Fruit fly (Drosophila melanogaster) whole organism, prepupa: ENCODE results near the gene CG9166.

Source experiments
- CG10669 ChIP-seq: fragments of 200-800 bp; sonication (Bioruptor generic); optimal IDR thresholded peaks from 3 replicates; lab custom pipeline; 2018; ENCODE audit warnings: missing biosample characterization, mild to moderate bottlenecking, missing genetic modification characterization, moderate library complexity
- CG8319 ChIP-seq: fragments of 200-800 bp; sonication (Bioruptor generic); optimal IDR thresholded peaks from 3 replicates; lab custom pipeline; 2016; ENCODE audit warnings: missing biosample characterization, missing genetic modification characterization
- Ets21C ChIP-seq: fragments of 200-800 bp; sonication (Bioruptor generic); optimal IDR thresholded peaks from 3 replicates; lab custom pipeline; 2016; ENCODE audit warnings: missing biosample characterization, missing genetic modification characterization
- Ets96B ChIP-seq: fragments of 200-800 bp; optimal IDR thresholded peaks from 2 replicates; lab custom pipeline; 2019; ENCODE audit warnings: missing biosample characterization, mild to moderate bottlenecking, missing genetic modification characterization, moderate library complexity
- Gug ChIP-seq: fragments of 200-800 bp; sonication (Bioruptor generic); IDR thresholded peaks from 2 replicates; pipeline ENCODE4 v1.3.6; 2022; ENCODE audit warnings: missing biosample characterization, missing genetic modification characterization
- acj6 ChIP-seq: fragments of 200-800 bp; sonication (Bioruptor generic); optimal IDR thresholded peaks from 3 replicates; lab custom pipeline; 2016; ENCODE audit warnings: missing biosample characterization, missing genetic modification characterization
- dsx ChIP-seq: fragments of 200-800 bp; optimal IDR thresholded peaks from 3 replicates; lab custom pipeline; 2019; ENCODE audit warnings: missing biosample characterization, mild to moderate bottlenecking, missing genetic modification characterization, moderate library complexity; ENCODE audit not compliant: poor library complexity, severe bottlenecking
- fkh ChIP-seq: fragments of 200-800 bp; sonication (Bioruptor generic); optimal IDR thresholded peaks from 3 replicates; lab custom pipeline; 2017; ENCODE audit warnings: missing biosample characterization, mild to moderate bottlenecking, missing genetic modification characterization, moderate library complexity

DNA sequence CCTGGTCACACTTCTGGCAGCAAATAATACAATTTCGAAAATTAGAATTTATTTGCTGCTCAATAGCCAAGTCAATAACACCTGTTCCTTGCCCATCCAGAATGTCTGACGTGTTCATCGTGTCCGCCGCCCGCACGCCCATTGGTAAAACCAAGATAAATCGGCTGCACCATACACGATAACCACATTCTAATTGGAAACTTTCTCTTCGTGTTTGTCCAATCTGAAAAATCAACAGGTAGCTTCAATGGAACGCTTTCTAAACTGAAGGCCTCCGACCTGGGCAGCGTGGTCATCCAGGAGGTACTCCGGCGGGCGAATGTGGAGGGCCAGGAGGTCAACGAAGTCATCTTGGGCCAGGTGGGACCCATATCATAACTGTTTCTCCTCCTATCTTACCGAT is 48.0 kb upstream of the CG9166 start:
- TF ChIP-seq dsx (GFP tag; lab: Kevin White, UChicago) (no peak), Ets96B (tag; lab: Kevin White, UChicago) (no peak), CG10669 (no peak), fkh (no peak), CG8319 (GFP tag; lab: Kevin White, UChicago) (no peak), acj6 (no peak), Gug (GFP tag; lab: Robert Waterston, UW) (no peak), Ets21C (GFP tag; lab: Kevin White, UChicago) (no peak)
